Worm (Caenorhabditis elegans) whole organism, late embryonic: ENCODE data around the gene C34F6.7.

ENCODE experiments used
- C08G9.2 ChIP-seq: sonication (generic microtip); optimal IDR thresholded peaks from 2 replicates; lab custom pipeline; 2016; ENCODE audit warnings: mild to moderate bottlenecking, missing genetic modification characterization, moderate library complexity, missing compliant biosample characterization
- ama-1 ChIP-seq: fragments of 150-350 bp; optimal IDR thresholded peaks from 2 replicates; lab custom pipeline; 2014
- ceh-9 ChIP-seq: sonication (generic microtip); optimal IDR thresholded peaks from 2 replicates; lab custom pipeline; 2016; ENCODE audit warnings: mild to moderate bottlenecking, missing genetic modification characterization, inconsistent platforms, missing compliant biosample characterization
- dmd-4 ChIP-seq: sonication (generic microtip); optimal IDR thresholded peaks from 2 replicates; lab custom pipeline; 2016; ENCODE audit warnings: borderline replicate concordance, missing genetic modification characterization, missing compliant biosample characterization
- dve-1 ChIP-seq: sonication (generic microtip); optimal IDR thresholded peaks from 2 replicates; lab custom pipeline; 2017; ENCODE audit warnings: antibody characterized with exemption, mild to moderate bottlenecking, missing genetic modification characterization, missing compliant biosample characterization
- fkh-10 ChIP-seq: fragments of 150-350 bp; optimal IDR thresholded peaks from 2 replicates; lab custom pipeline; 2014; ENCODE audit warnings: missing biosample characterization, missing genetic modification reagents, missing genetic modification characterization
- nhr-11 ChIP-seq: fragments of 150-350 bp; optimal IDR thresholded peaks from 2 replicates; lab custom pipeline; 2014; ENCODE audit warnings: missing biosample characterization, missing genetic modification characterization
- pha-4 ChIP-seq: fragments of 150-350 bp; optimal IDR thresholded peaks from 2 replicates; lab custom pipeline; 2018; ENCODE audit warnings: missing biosample characterization, missing genetic modification reagents, missing genetic modification characterization

- no peak for TF ChIP-seq fkh-10
- TF ChIP-seq ama-1, result no peak
- TF ChIP-seq C08G9.2 (tag; lab: Kevin White, UChicago), result no peak
- no peak for TF ChIP-seq ceh-9 (tag; lab: Kevin White, UChicago)
- no peak for TF ChIP-seq nhr-11 (tag; lab: Kevin White, UChicago)
- no peak for TF ChIP-seq pha-4 (tag; lab: Kevin White, UChicago)
- no peak for TF ChIP-seq dve-1 (tag; lab: Kevin White, UChicago)
- TF ChIP-seq dmd-4 (tag; lab: Kevin White, UChicago), result no peak
Measured at ce11 chrX:11199155-11199554, 16.1 kb downstream of the C34F6.7 start, which contains the start of gene col-178.
